Fruit fly (Drosophila melanogaster) whole organism, embryonic: ENCODE measurements around the gene Hand.

Source experiments
- BEAF-32 ChIP-seq: fragments of 200-800 bp; sonication (Bioruptor generic); optimal IDR thresholded peaks from 3 replicates; lab custom pipeline; 2017; ENCODE audit warnings: missing biosample characterization, missing genetic modification characterization, mild to moderate bottlenecking, moderate library complexity, missing genetic modification reagents
- Bgb ChIP-seq: fragments of 200-800 bp; sonication (Bioruptor generic); IDR thresholded peaks from 2 replicates; pipeline ENCODE4 v1.3.6; 2022; ENCODE audit warnings: missing biosample characterization, missing genetic modification characterization; ENCODE audit not compliant: partially characterized antibody
- CG10366 ChIP-seq: fragments of 200-800 bp; sonication (Bioruptor generic); IDR thresholded peaks from 2 replicates; pipeline ENCODE4 v1.3.6; 2022; ENCODE audit warnings: missing biosample characterization, missing genetic modification characterization
- CG10543 ChIP-seq: fragments of 200-800 bp; sonication (Bioruptor generic); optimal IDR thresholded peaks from 3 replicates; lab custom pipeline; 2017; ENCODE audit warnings: missing biosample characterization, mild to moderate bottlenecking, missing genetic modification characterization, moderate library complexity
- CG11247 ChIP-seq: fragments of 200-800 bp; sonication (Bioruptor generic); IDR thresholded peaks from 2 replicates; pipeline ENCODE4 v1.3.6; 2022; ENCODE audit warnings: missing biosample characterization, missing genetic modification characterization
- CG11723 ChIP-seq: fragments of 200-800 bp; sonication (Bioruptor generic); optimal IDR thresholded peaks from 2 replicates; lab custom pipeline; 2017; ENCODE audit warnings: missing biosample characterization, mild to moderate bottlenecking, missing genetic modification characterization
- CG12155 ChIP-seq: fragments of 200-800 bp; sonication (Bioruptor generic); optimal IDR thresholded peaks from 3 replicates; lab custom pipeline; 2016; ENCODE audit warnings: missing biosample characterization, missing genetic modification characterization
- CG12219 ChIP-seq: fragments of 200-800 bp; sonication (Bioruptor generic); optimal IDR thresholded peaks from 3 replicates; lab custom pipeline; 2018; ENCODE audit warnings: missing biosample characterization, mild to moderate bottlenecking, missing genetic modification characterization
- CG13624 ChIP-seq: fragments of 200-800 bp; sonication (Bioruptor generic); optimal IDR thresholded peaks from 2 replicates; lab custom pipeline; 2016; ENCODE audit warnings: missing biosample characterization, missing genetic modification characterization
- CG14860 ChIP-seq: fragments of 200-800 bp; sonication (Bioruptor generic); IDR thresholded peaks from 3 replicates; pipeline ENCODE4 v1.3.6; 2022; ENCODE audit warnings: missing biosample characterization, missing genetic modification characterization; ENCODE audit not compliant: partially characterized antibody
- CG15514 ChIP-seq: fragments of 200-800 bp; sonication (Bioruptor generic); optimal IDR thresholded peaks from 3 replicates; lab custom pipeline; 2017; ENCODE audit warnings: missing biosample characterization, missing genetic modification characterization, mild to moderate bottlenecking, moderate library complexity, missing genetic modification reagents
- CG15696 ChIP-seq: fragments of 200-800 bp; sonication (Bioruptor generic); optimal IDR thresholded peaks from 2 replicates; lab custom pipeline; 2019; ENCODE audit warnings: missing biosample characterization, mild to moderate bottlenecking, missing genetic modification characterization, moderate library complexity
- CG18011 ChIP-seq: fragments of 200-800 bp; sonication (Bioruptor generic); optimal IDR thresholded peaks from 2 replicates; lab custom pipeline; 2017; ENCODE audit warnings: missing biosample characterization, missing genetic modification characterization, mild to moderate bottlenecking, moderate library complexity, missing genotype
- CG3281 ChIP-seq: fragments of 200-800 bp; sonication (Bioruptor generic); optimal IDR thresholded peaks from 3 replicates; lab custom pipeline; 2017; ENCODE audit warnings: missing biosample characterization, mild to moderate bottlenecking, missing genetic modification characterization
- CG34376 ChIP-seq: fragments of 200-800 bp; sonication (Bioruptor generic); optimal IDR thresholded peaks from 2 replicates; lab custom pipeline; 2018; ENCODE audit warnings: missing biosample characterization, mild to moderate bottlenecking, missing genetic modification characterization
- CG3838 ChIP-seq: fragments of 200-800 bp; sonication (Bioruptor generic); optimal IDR thresholded peaks from 3 replicates; lab custom pipeline; 2016; ENCODE audit warnings: missing biosample characterization, missing genetic modification characterization
- CG4404 ChIP-seq: fragments of 200-800 bp; sonication (Bioruptor generic); IDR thresholded peaks from 2 replicates; pipeline ENCODE4 v1.3.6; 2022; ENCODE audit warnings: missing biosample characterization, missing genetic modification characterization
- CG7963 ChIP-seq: fragments of 200-800 bp; sonication (Bioruptor generic); IDR thresholded peaks from 3 replicates; pipeline ENCODE4 v1.3.6; 2022; ENCODE audit warnings: missing biosample characterization, missing genetic modification characterization; ENCODE audit not compliant: partially characterized antibody
- CG8281 ChIP-seq: fragments of 200-800 bp; sonication (Bioruptor generic); optimal IDR thresholded peaks from 2 replicates; lab custom pipeline; 2018; ENCODE audit warnings: missing biosample characterization, mild to moderate bottlenecking, missing genetic modification characterization, moderate library complexity
- CG9437 ChIP-seq: fragments of 200-800 bp; sonication (Bioruptor generic); optimal IDR thresholded peaks from 2 replicates; lab custom pipeline; 2018; ENCODE audit warnings: missing biosample characterization, mild to moderate bottlenecking, missing genetic modification characterization
- D19A ChIP-seq: fragments of 200-800 bp; optimal IDR thresholded peaks from 3 replicates; lab custom pipeline; 2019; ENCODE audit warnings: missing biosample characterization, mild to moderate bottlenecking, missing genetic modification characterization, moderate library complexity
- Dbx ChIP-seq: fragments of 200-800 bp; sonication (Bioruptor generic); IDR thresholded peaks from 3 replicates; pipeline ENCODE4 v1.3.6; 2022; ENCODE audit warnings: missing biosample characterization, missing genetic modification characterization
- Dll ChIP-seq: fragments of 200-800 bp; sonication (Bioruptor generic); IDR thresholded peaks from 4 replicates; pipeline ENCODE4 v1.3.6; 2022; ENCODE audit warnings: missing biosample characterization, missing genetic modification characterization; ENCODE audit not compliant: partially characterized antibody
- Gug ChIP-seq: fragments of 200-800 bp; sonication (Bioruptor generic); IDR thresholded peaks from 4 replicates; pipeline ENCODE4 v1.3.6; 2022; ENCODE audit warnings: missing biosample characterization, missing genetic modification characterization
- Lhr ChIP-seq: fragments of 200-800 bp; sonication (Bioruptor generic); optimal IDR thresholded peaks from 3 replicates; lab custom pipeline; 2017; ENCODE audit warnings: mild to moderate bottlenecking, missing biosample characterization, missing genetic modification reagents, missing genetic modification characterization
- Meics ChIP-seq: fragments of 200-800 bp; sonication (Bioruptor generic); optimal IDR thresholded peaks from 2 replicates; lab custom pipeline; 2017; ENCODE audit warnings: missing biosample characterization, mild to moderate bottlenecking, missing genetic modification characterization
- Nf-YC ChIP-seq: fragments of 200-800 bp; optimal IDR thresholded peaks from 3 replicates; lab custom pipeline; 2019; ENCODE audit warnings: missing biosample characterization, mild to moderate bottlenecking, missing genetic modification characterization, moderate library complexity
- Rfx ChIP-seq: fragments of 200-800 bp; sonication (Bioruptor generic); IDR thresholded peaks from 2 replicates; pipeline ENCODE4 v1.3.6; 2022; ENCODE audit warnings: missing biosample characterization, missing genetic modification characterization
- Sox100B ChIP-seq: fragments of 200-800 bp; sonication (Bioruptor generic); optimal IDR thresholded peaks from 3 replicates; lab custom pipeline; 2018; ENCODE audit warnings: missing biosample characterization, mild to moderate bottlenecking, missing genetic modification characterization
- ac ChIP-seq: fragments of 200-800 bp; sonication (Bioruptor generic); optimal IDR thresholded peaks from 3 replicates; lab custom pipeline; 2017; ENCODE audit warnings: missing biosample characterization, mild to moderate bottlenecking, missing genetic modification characterization
- dpn ChIP-seq, 2 experiments: fragments of 200-800 bp; sonication (Bioruptor generic); optimal IDR thresholded peaks; 3 replicates each; lab custom pipeline; 2016; ENCODE audit warnings: missing biosample characterization in 2 of 2, missing genetic modification characterization in 2 of 2
- eve ChIP-seq, 2 experiments: fragments of >200 bp; optimal IDR thresholded peaks; 2 replicates each; lab custom pipeline; 2017; ENCODE audit warnings: missing biosample characterization in 2 of 2, missing genetic modification characterization in 2 of 2
- gce ChIP-seq: fragments of 200-800 bp; sonication (Bioruptor generic); IDR thresholded peaks from 3 replicates; pipeline ENCODE4 v1.3.6; 2022; ENCODE audit warnings: missing biosample characterization, missing genetic modification characterization
- gt ChIP-seq: fragments of 200-800 bp; sonication (Bioruptor generic); IDR thresholded peaks from 2 replicates; pipeline ENCODE4 v1.3.6; 2022; ENCODE audit warnings: missing biosample characterization, missing genetic modification characterization
- knrl ChIP-seq: fragments of 200-800 bp; sonication (Bioruptor generic); IDR thresholded peaks from 3 replicates; pipeline ENCODE4 v1.3.6; 2022; ENCODE audit warnings: missing biosample characterization, missing genetic modification characterization; ENCODE audit not compliant: partially characterized antibody
- mld ChIP-seq: fragments of 200-800 bp; sonication (Bioruptor generic); IDR thresholded peaks from 3 replicates; pipeline ENCODE4 v1.3.6; 2022; ENCODE audit warnings: missing biosample characterization, missing genetic modification characterization; ENCODE audit not compliant: partially characterized antibody
- onecut ChIP-seq: fragments of 200-800 bp; sonication (Bioruptor generic); IDR thresholded peaks from 2 replicates; pipeline ENCODE4 v1.3.6; 2022; ENCODE audit warnings: missing biosample characterization, missing genetic modification characterization
- pb ChIP-seq: fragments of 200-800 bp; sonication (Bioruptor generic); optimal IDR thresholded peaks from 3 replicates; lab custom pipeline; 2016; ENCODE audit warnings: missing biosample characterization, missing genetic modification characterization
- phol ChIP-seq: fragments of 200-800 bp; sonication (Bioruptor generic); optimal IDR thresholded peaks from 3 replicates; lab custom pipeline; 2018; ENCODE audit warnings: missing biosample characterization, mild to moderate bottlenecking, missing genetic modification characterization, moderate library complexity
- pzg ChIP-seq: fragments of 200-800 bp; sonication (Bioruptor generic); optimal IDR thresholded peaks from 3 replicates; lab custom pipeline; 2018; ENCODE audit warnings: missing biosample characterization, mild to moderate bottlenecking, missing genetic modification characterization, moderate library complexity
- ranshi ChIP-seq: fragments of 200-800 bp; sonication (Bioruptor generic); IDR thresholded peaks from 2 replicates; pipeline ENCODE4 v1.3.6; 2022; ENCODE audit warnings: missing biosample characterization, missing genetic modification characterization
- schlank ChIP-seq: fragments of 200-800 bp; sonication (Bioruptor generic); optimal IDR thresholded peaks from 2 replicates; lab custom pipeline; 2018; ENCODE audit warnings: missing biosample characterization, mild to moderate bottlenecking, missing genetic modification characterization
- shn ChIP-seq: fragments of 200-800 bp; sonication (Bioruptor generic); optimal IDR thresholded peaks from 3 replicates; lab custom pipeline; 2016; ENCODE audit warnings: missing biosample characterization, missing genetic modification characterization
- slou ChIP-seq: fragments of 200-800 bp; sonication (Bioruptor generic); optimal IDR thresholded peaks from 3 replicates; lab custom pipeline; 2016; ENCODE audit warnings: missing biosample characterization, missing genetic modification characterization
- sob ChIP-seq: fragments of 200-800 bp; sonication (Bioruptor generic); IDR thresholded peaks from 2 replicates; pipeline ENCODE4 v1.3.6; 2022; ENCODE audit warnings: missing biosample characterization, missing genetic modification characterization
- unc-4 ChIP-seq: fragments of 200-800 bp; sonication (Bioruptor generic); IDR thresholded peaks from 2 replicates; pipeline ENCODE4 v1.3.6; 2022; ENCODE audit warnings: missing biosample characterization, missing genetic modification characterization; ENCODE audit not compliant: partially characterized antibody
- zen ChIP-seq: fragments of 200-800 bp; sonication (Bioruptor generic); optimal IDR thresholded peaks from 3 replicates; lab custom pipeline; 2018; ENCODE audit warnings: missing biosample characterization, mild to moderate bottlenecking, missing genetic modification characterization, moderate library complexity
- zfh2 ChIP-seq: fragments of 200-800 bp; sonication (Bioruptor generic); optimal IDR thresholded peaks from 2 replicates; lab custom pipeline; 2016; ENCODE audit warnings: missing biosample characterization, missing genetic modification characterization

Gene Hand

dm6 chr2L:10321036-10321583 lies 25.9 kb upstream of the Hand start (continued):
- TF ChIP-seq gce (GFP tag; lab: Robert Waterston, UW) (no peak), CG10366 (GFP tag; lab: Robert Waterston, UW) (no peak), Sox100B (GFP tag; lab: Kevin White, UChicago) (peak; percentile 33), CG10543 (GFP tag; lab: Kevin White, UChicago) (no peak), schlank (tag; lab: Kevin White, UChicago) (no peak), ac (GFP tag; lab: Kevin White, UChicago) (no peak), Meics (peak; percentile 16), gt (no peak), CG15514 (peak; percentile 6), CG11723 (GFP tag; lab: Kevin White, UChicago) (peak; percentile 7), onecut (GFP tag; lab: Robert Waterston, UW) (no peak), zfh2 (GFP tag; lab: Kevin White, UChicago) (peak; percentile 35), BEAF-32 (GFP tag; lab: Kevin White, UChicago) (peak; percentile 78), Nf-YC (tag; lab: Kevin White, UChicago) (peak; percentile 2), eve (GFP tag; optimal IDR thresholded peaks at IDR 0.05; lab: Kevin White, UChicago) (no peak), CG9437 (GFP tag; lab: Kevin White, UChicago) (peak; percentile 7), pb (GFP tag; lab: Kevin White, UChicago) (peak; percentile 4), slou (GFP tag; lab: Kevin White, UChicago) (no peak), unc-4 (GFP tag; lab: Robert Waterston, UW) (peak; percentile 76), CG13624 (GFP tag; lab: Kevin White, UChicago) (peak; percentile 21), ranshi (GFP tag; lab: Robert Waterston, UW) (no peak), CG4404 (GFP tag; lab: Robert Waterston, UW) (no peak), Rfx (GFP tag; lab: Robert Waterston, UW) (peak; percentile 56; the same call in 1 of the 2 replicates), Dll (GFP tag; lab: Robert Waterston, UW) (peak; percentile 79), Lhr (GFP tag; lab: Kevin White, UChicago) (no peak), shn (GFP tag; lab: Kevin White, UChicago) (no peak), CG3281 (GFP tag; lab: Kevin White, UChicago) (peak; percentile 49), CG15696 (tag; lab: Kevin White, UChicago) (peak; percentile 25), sob (GFP tag; lab: Robert Waterston, UW) (peak; percentile 33; the same call in 1 of the 2 replicates), pzg (GFP tag; lab: Kevin White, UChicago) (no peak), CG8281 (tag; lab: Kevin White, UChicago) (peak; percentile 16), D19A (tag; lab: Kevin White, UChicago) (no peak), CG11247 (no peak), CG7963 (GFP tag; lab: Robert Waterston, UW) (0 out of 3 replicates have a peak, but pooled peaks have one; percentile 39), Bgb (GFP tag; lab: Robert Waterston, UW) (peak; percentile 46; the same call in 1 of the 2 replicates), CG34376 (GFP tag; lab: Kevin White, UChicago) (no peak), dpn (GFP tag; optimal IDR thresholded peaks at IDR 0.05; lab: Kevin White, UChicago) (peak; percentile 6 to 28), Dbx (GFP tag; lab: Robert Waterston, UW) (peak; percentile 43; the same call in 1 of the 3 replicates), knrl (peak; percentile 86; the same call in 2 of the 3 replicates), CG12219 (GFP tag; lab: Kevin White, UChicago) (no peak), phol (tag; lab: Kevin White, UChicago) (peak; percentile 7), CG18011 (GFP tag; lab: Kevin White, UChicago) (peak; percentile 8), zen (tag; lab: Kevin White, UChicago) (no peak), CG3838 (GFP tag; lab: Kevin White, UChicago) (no peak), mld (GFP tag; lab: Robert Waterston, UW) (0 out of 3 replicates have a peak, but pooled peaks have one; percentile 51), Gug (GFP tag; lab: Robert Waterston, UW) (peak; percentile 17; the same call in 1 of the 4 replicates), CG12155 (GFP tag; lab: Kevin White, UChicago) (no peak), CG14860 (GFP tag; lab: Robert Waterston, UW) (peak; percentile 55; the same call in 2 of the 3 replicates)
